Fruit fly (Drosophila melanogaster) whole organism, embryonic: Measurements from ENCODE around the gene scrt.

Experiments used
- Aef1 ChIP-seq: fragments of 200-800 bp; sonication (Bioruptor generic); IDR thresholded peaks from 3 replicates; pipeline ENCODE4 v1.3.6; 2022; ENCODE audit warnings: missing biosample characterization, missing genetic modification characterization
- CG10274 ChIP-seq: fragments of 200-800 bp; sonication (Bioruptor generic); optimal IDR thresholded peaks from 3 replicates; lab custom pipeline; 2017; ENCODE audit warnings: missing biosample characterization, mild to moderate bottlenecking, missing genetic modification characterization
- CG12659 ChIP-seq: fragments of 200-800 bp; sonication (Bioruptor generic); optimal IDR thresholded peaks from 3 replicates; lab custom pipeline; 2017; ENCODE audit warnings: mild to moderate bottlenecking, missing biosample characterization, missing genetic modification reagents, missing genetic modification characterization
- CG12769 ChIP-seq: fragments of 200-800 bp; sonication (Bioruptor generic); optimal IDR thresholded peaks from 2 replicates; lab custom pipeline; 2019; ENCODE audit warnings: missing biosample characterization, mild to moderate bottlenecking, missing genetic modification characterization, moderate library complexity
- CG12942 ChIP-seq: fragments of 200-800 bp; sonication (Bioruptor generic); optimal IDR thresholded peaks from 3 replicates; lab custom pipeline; 2016; ENCODE audit warnings: missing biosample characterization, missing genetic modification characterization
- CG13287 ChIP-seq: fragments of 200-800 bp; sonication (Bioruptor generic); IDR thresholded peaks from 2 replicates; pipeline ENCODE4 v1.3.6; 2022; ENCODE audit warnings: missing biosample characterization, missing genetic modification characterization; ENCODE audit not compliant: partially characterized antibody
- CG13624 ChIP-seq: fragments of 200-800 bp; sonication (Bioruptor generic); optimal IDR thresholded peaks from 2 replicates; lab custom pipeline; 2016; ENCODE audit warnings: missing biosample characterization, missing genetic modification characterization
- CG15514 ChIP-seq: fragments of 200-800 bp; sonication (Bioruptor generic); optimal IDR thresholded peaks from 3 replicates; lab custom pipeline; 2017; ENCODE audit warnings: missing biosample characterization, missing genetic modification characterization, mild to moderate bottlenecking, moderate library complexity, missing genetic modification reagents
- CG15601 ChIP-seq: fragments of 200-800 bp; sonication (Bioruptor generic); optimal IDR thresholded peaks from 3 replicates; lab custom pipeline; 2019; ENCODE audit warnings: missing biosample characterization, mild to moderate bottlenecking, missing genetic modification characterization, moderate library complexity
- CG17186 ChIP-seq: fragments of 200-800 bp; sonication (Bioruptor generic); optimal IDR thresholded peaks from 3 replicates; lab custom pipeline; 2017; ENCODE audit warnings: missing biosample characterization, missing genetic modification reagents, missing genetic modification characterization
- CG17612 ChIP-seq: fragments of 200-800 bp; sonication (Bioruptor generic); IDR thresholded peaks from 2 replicates; pipeline ENCODE4 v1.3.6; 2022; ENCODE audit warnings: missing biosample characterization, missing genetic modification characterization
- CG3281 ChIP-seq: fragments of 200-800 bp; sonication (Bioruptor generic); optimal IDR thresholded peaks from 3 replicates; lab custom pipeline; 2017; ENCODE audit warnings: missing biosample characterization, mild to moderate bottlenecking, missing genetic modification characterization
- CG4282 ChIP-seq: fragments of 200-800 bp; sonication (Bioruptor generic); optimal IDR thresholded peaks from 2 replicates; lab custom pipeline; 2016; ENCODE audit warnings: missing biosample characterization, missing genetic modification characterization
- CG4820 ChIP-seq: fragments of 200-800 bp; sonication (Bioruptor generic); optimal IDR thresholded peaks from 3 replicates; lab custom pipeline; 2016; ENCODE audit warnings: missing biosample characterization, missing genetic modification characterization
- CG6175 ChIP-seq: fragments of 200-800 bp; sonication (Bioruptor generic); IDR thresholded peaks from 3 replicates; pipeline ENCODE4 v1.3.6; 2022; ENCODE audit warnings: missing biosample characterization, missing genetic modification characterization
- CG6254 ChIP-seq: fragments of 200-800 bp; sonication (Bioruptor generic); optimal IDR thresholded peaks from 3 replicates; lab custom pipeline; 2017; ENCODE audit warnings: mild to moderate bottlenecking, missing biosample characterization, missing genetic modification reagents, missing genetic modification characterization
- CG6654 ChIP-seq: fragments of 200-800 bp; sonication (Bioruptor generic); optimal IDR thresholded peaks from 2 replicates; lab custom pipeline; 2017; ENCODE audit warnings: missing biosample characterization, mild to moderate bottlenecking, missing genetic modification characterization
- CG7556 ChIP-seq: fragments of 200-800 bp; sonication (Bioruptor generic); optimal IDR thresholded peaks from 2 replicates; lab custom pipeline; 2017; ENCODE audit warnings: missing biosample characterization, mild to moderate bottlenecking, missing genetic modification characterization
- CG8089 ChIP-seq: fragments of 200-800 bp; sonication (Bioruptor generic); optimal IDR thresholded peaks from 3 replicates; lab custom pipeline; 2016; ENCODE audit warnings: missing biosample characterization, missing genetic modification characterization
- Dip3 ChIP-seq: fragments of 200-800 bp; sonication (Bioruptor generic); optimal IDR thresholded peaks from 3 replicates; lab custom pipeline; 2016; ENCODE audit warnings: missing biosample characterization, missing genetic modification characterization
- Dp ChIP-seq: fragments of 200-800 bp; sonication (Bioruptor generic); optimal IDR thresholded peaks from 2 replicates; lab custom pipeline; 2018; ENCODE audit warnings: missing biosample characterization, mild to moderate bottlenecking, missing genetic modification characterization, moderate library complexity
- Drgx ChIP-seq: fragments of 200-800 bp; sonication (Bioruptor generic); IDR thresholded peaks from 2 replicates; pipeline ENCODE4 v1.3.6; 2022; ENCODE audit warnings: missing biosample characterization, missing genetic modification characterization
- E2f1 ChIP-seq: fragments of 200-800 bp; sonication (Bioruptor generic); IDR thresholded peaks from 2 replicates; pipeline ENCODE4 v1.3.6; 2022; ENCODE audit warnings: missing biosample characterization, missing genetic modification characterization
- ERR ChIP-seq: fragments of 200-800 bp; sonication (Bioruptor generic); optimal IDR thresholded peaks from 2 replicates; lab custom pipeline; 2016; ENCODE audit warnings: missing biosample characterization, missing genetic modification characterization
- Hmr ChIP-seq: fragments of 200-800 bp; sonication (Bioruptor generic); optimal IDR thresholded peaks from 3 replicates; lab custom pipeline; 2017; ENCODE audit warnings: mild to moderate bottlenecking, missing biosample characterization, missing genetic modification reagents, missing genetic modification characterization
- Hr51 ChIP-seq, 2 experiments: fragments of 200-800 bp; sonication (Bioruptor generic); optimal IDR thresholded peaks; 2 replicates in 1 of 2; 3 replicates in 1 of 2; lab custom pipeline; 2016 to 2018; ENCODE audit warnings: missing biosample characterization in 2 of 2, missing genetic modification characterization in 2 of 2, mild to moderate bottlenecking in 1 of 2, moderate library complexity in 1 of 2
- Nf-YB ChIP-seq: fragments of 200-800 bp; sonication (Bioruptor generic); optimal IDR thresholded peaks from 3 replicates; lab custom pipeline; 2019; ENCODE audit warnings: missing biosample characterization, mild to moderate bottlenecking, missing genetic modification characterization, moderate library complexity
- NfI ChIP-seq: fragments of 200-800 bp; sonication (Bioruptor generic); optimal IDR thresholded peaks from 3 replicates; lab custom pipeline; 2018; ENCODE audit warnings: missing biosample characterization, mild to moderate bottlenecking, missing genetic modification characterization, moderate library complexity
- Opbp ChIP-seq: fragments of 200-800 bp; sonication (Bioruptor generic); IDR thresholded peaks from 3 replicates; pipeline ENCODE4 v1.3.6; 2022; ENCODE audit warnings: missing biosample characterization, missing genetic modification characterization; ENCODE audit not compliant: partially characterized antibody
- PHDP ChIP-seq: fragments of 200-800 bp; sonication (Bioruptor generic); optimal IDR thresholded peaks from 3 replicates; lab custom pipeline; 2018; ENCODE audit warnings: missing biosample characterization, mild to moderate bottlenecking, missing genetic modification characterization, moderate library complexity
- Spps ChIP-seq: fragments of 200-800 bp; sonication (Bioruptor generic); optimal IDR thresholded peaks from 2 replicates; lab custom pipeline; 2018; ENCODE audit warnings: missing biosample characterization, mild to moderate bottlenecking, missing genetic modification characterization
- ac ChIP-seq: fragments of 200-800 bp; sonication (Bioruptor generic); optimal IDR thresholded peaks from 3 replicates; lab custom pipeline; 2017; ENCODE audit warnings: missing biosample characterization, mild to moderate bottlenecking, missing genetic modification characterization
- ara ChIP-seq: fragments of 200-800 bp; sonication (Bioruptor generic); IDR thresholded peaks from 2 replicates; pipeline ENCODE4 v1.3.6; 2022; ENCODE audit warnings: missing biosample characterization, missing genetic modification characterization
- ash1 ChIP-seq: fragments of 200-800 bp; sonication (Bioruptor generic); optimal IDR thresholded peaks from 2 replicates; lab custom pipeline; 2018; ENCODE audit warnings: missing biosample characterization, mild to moderate bottlenecking, missing genetic modification characterization
- bigmax ChIP-seq: fragments of 200-800 bp; sonication (Bioruptor generic); optimal IDR thresholded peaks from 2 replicates; lab custom pipeline; 2018; ENCODE audit warnings: missing biosample characterization, mild to moderate bottlenecking, missing genetic modification characterization
- da ChIP-seq: fragments of 200-800 bp; sonication (Bioruptor generic); optimal IDR thresholded peaks from 2 replicates; lab custom pipeline; 2016; ENCODE audit warnings: missing biosample characterization, missing genetic modification characterization
- fu2 ChIP-seq: fragments of 200-800 bp; sonication (Bioruptor generic); optimal IDR thresholded peaks from 2 replicates; lab custom pipeline; 2016; ENCODE audit warnings: missing biosample characterization, missing genetic modification characterization
- gce ChIP-seq: fragments of 200-800 bp; sonication (Bioruptor generic); IDR thresholded peaks from 3 replicates; pipeline ENCODE4 v1.3.6; 2022; ENCODE audit warnings: missing biosample characterization, missing genetic modification characterization
- gcm2 ChIP-seq: fragments of 200-800 bp; sonication (Bioruptor generic); optimal IDR thresholded peaks from 2 replicates; lab custom pipeline; 2016; ENCODE audit warnings: missing biosample characterization, missing genetic modification characterization
- grn ChIP-seq: fragments of 200-800 bp; sonication (Bioruptor generic); optimal IDR thresholded peaks from 3 replicates; lab custom pipeline; 2017; ENCODE audit warnings: missing biosample characterization, missing genetic modification characterization
- gsb ChIP-seq: fragments of 200-800 bp; sonication (Bioruptor generic); IDR thresholded peaks from 2 replicates; pipeline ENCODE4 v1.3.6; 2022; ENCODE audit warnings: missing biosample characterization, missing genetic modification characterization
- hb ChIP-seq: fragments of 200-800 bp; sonication (Bioruptor generic); IDR thresholded peaks from 3 replicates; pipeline ENCODE4 v1.3.6; 2022; ENCODE audit warnings: missing biosample characterization, missing genetic modification characterization; ENCODE audit not compliant: partially characterized antibody
- phol ChIP-seq: fragments of 200-800 bp; sonication (Bioruptor generic); optimal IDR thresholded peaks from 3 replicates; lab custom pipeline; 2018; ENCODE audit warnings: missing biosample characterization, mild to moderate bottlenecking, missing genetic modification characterization, moderate library complexity
- prd ChIP-seq, 3 experiments: fragments of >200 bp in 2 of 3; fragments of 200-800 bp in 1 of 3; sonication (Bioruptor generic) in 1 of 3; optimal IDR thresholded peaks in 2 of 3; IDR thresholded peaks in 1 of 3; 2 replicates in 2 of 3; 3 replicates in 1 of 3; pipeline versions ENCODE4 v1.3.6 to Lab custom; 2017 to 2022; ENCODE audit warnings: missing biosample characterization in 1 of 3, missing genetic modification characterization in 1 of 3
- repo ChIP-seq: fragments of 200-800 bp; sonication (Bioruptor generic); optimal IDR thresholded peaks from 2 replicates; lab custom pipeline; 2016; ENCODE audit warnings: missing biosample characterization, missing genetic modification characterization
- ssp ChIP-seq: fragments of 200-800 bp; sonication (Bioruptor generic); IDR thresholded peaks from 2 replicates; pipeline ENCODE4 v1.3.6; 2022; ENCODE audit warnings: missing biosample characterization, missing genetic modification characterization
- stwl ChIP-seq: fragments of 200-800 bp; sonication (Bioruptor generic); optimal IDR thresholded peaks from 3 replicates; lab custom pipeline; 2018; ENCODE audit warnings: missing biosample characterization, mild to moderate bottlenecking, missing genetic modification characterization, moderate library complexity
- twi ChIP-seq: fragments of 200-800 bp; optimal IDR thresholded peaks from 2 replicates; lab custom pipeline; 2019; ENCODE audit warnings: missing biosample characterization, mild to moderate bottlenecking, missing genetic modification characterization, moderate library complexity
- usp ChIP-seq: fragments of >200 bp; optimal IDR thresholded peaks from 2 replicates; lab custom pipeline; 2017; ENCODE audit warnings: missing biosample characterization, missing genetic modification characterization
- vfl ChIP-seq: fragments of 200-800 bp; sonication (Bioruptor generic); optimal IDR thresholded peaks from 2 replicates; lab custom pipeline; 2016; ENCODE audit warnings: missing biosample characterization, missing genetic modification characterization
- zf30C ChIP-seq: fragments of 200-800 bp; sonication (Bioruptor generic); optimal IDR thresholded peaks from 3 replicates; lab custom pipeline; 2018; ENCODE audit warnings: missing biosample characterization, mild to moderate bottlenecking, missing genetic modification characterization

The scrt gene

dm6 chr3L:3937806-3938205 is 45.9 kb upstream of the scrt start, which contains the start of gene CG10866 (continued):
- TF ChIP-seq CG13287 (peak; percentile 92), PHDP (no peak), Hr51 (GFP tag; optimal IDR thresholded peaks at IDR 0.05; lab: Kevin White, UChicago) (no peak), CG3281 (GFP tag; lab: Kevin White, UChicago) (no peak), gsb (GFP tag; lab: Robert Waterston, UW) (no peak), CG17186 (GFP tag; lab: Kevin White, UChicago) (peak; percentile 44), da (GFP tag; lab: Kevin White, UChicago) (no peak), CG12769 (tag; lab: Kevin White, UChicago) (no peak), repo (no peak), fu2 (GFP tag; lab: Kevin White, UChicago) (no peak), CG15514 (GFP tag; lab: Kevin White, UChicago) (peak; percentile 39), CG17612 (GFP tag; lab: Robert Waterston, UW) (no peak), Drgx (GFP tag; lab: Robert Waterston, UW) (no peak), hb (GFP tag; lab: Robert Waterston, UW) (peak; percentile 67; the same call in 2 of the 3 replicates), Hmr (GFP tag; lab: Kevin White, UChicago) (no peak), stwl (tag; lab: Kevin White, UChicago) (peak; percentile 87), CG15601 (tag; lab: Kevin White, UChicago) (no peak), Nf-YB (GFP tag; lab: Kevin White, UChicago) (no peak), CG13624 (GFP tag; lab: Kevin White, UChicago) (no peak), Opbp (GFP tag; lab: Robert Waterston, UW) (peak; percentile 85; the same call in 2 of the 3 replicates), CG8089 (no peak), gce (GFP tag; lab: Robert Waterston, UW) (no peak), CG12942 (GFP tag; lab: Kevin White, UChicago) (no peak), Dip3 (GFP tag; lab: Kevin White, UChicago) (no peak), phol (tag; lab: Kevin White, UChicago) (peak; percentile 8), grn (GFP tag; lab: Kevin White, UChicago) (no peak), CG4820 (GFP tag; lab: Kevin White, UChicago) (no peak), CG10274 (no peak), E2f1 (GFP tag; lab: Robert Waterston, UW) (no peak), NfI (GFP tag; lab: Kevin White, UChicago) (no peak), Dp (GFP tag; lab: Kevin White, UChicago) (peak; percentile 77), CG12659 (GFP tag; lab: Kevin White, UChicago) (peak; percentile 6), Aef1 (no peak), vfl (GFP tag; lab: Kevin White, UChicago) (no peak), CG4282 (GFP tag; lab: Kevin White, UChicago) (no peak), bigmax (GFP tag; lab: Kevin White, UChicago) (no peak), gcm2 (GFP tag; lab: Kevin White, UChicago) (no peak), Spps (tag; lab: Kevin White, UChicago) (no peak), ara (no peak), zf30C (GFP tag; lab: Kevin White, UChicago) (no peak), ssp (no peak), CG6175 (GFP tag; lab: Robert Waterston, UW) (no peak), ERR (no peak), twi (tag; lab: Kevin White, UChicago) (no peak), usp (GFP tag; lab: Kevin White, UChicago) (no peak), prd (optimal IDR thresholded peaks at IDR 0.05; lab: Kevin White, UChicago) (no peak), prd (GFP tag; IDR thresholded peaks at IDR 0.05; lab: Robert Waterston, UW) (no peak), ash1 (no peak), CG7556 (GFP tag; lab: Kevin White, UChicago) (no peak), CG6654 (no peak), ac (GFP tag; lab: Kevin White, UChicago) (no peak), CG6254 (no peak)
